Worm (Caenorhabditis elegans) whole organism, L2 larva: ENCODE measurements around the gene F35F10.1.

ENCODE experiments used
- C34F6.9 ChIP-seq: fragments of 150-350 bp; optimal IDR thresholded peaks from 2 replicates; lab custom pipeline; 2014; ENCODE audit warnings: missing biosample characterization, missing genetic modification characterization
- F13H6.1 ChIP-seq: sonication (generic microtip); optimal IDR thresholded peaks from 2 replicates; lab custom pipeline; 2016; ENCODE audit warnings: missing genetic modification characterization, missing compliant biosample characterization
- R02D3.7 ChIP-seq: fragments of 150-350 bp; optimal IDR thresholded peaks from 2 replicates; lab custom pipeline; 2014; ENCODE audit warnings: missing biosample characterization, missing genetic modification characterization
- Y55F3AM.14 ChIP-seq: fragments of 200-800 bp; sonication (Bioruptor generic); optimal IDR thresholded peaks from 2 replicates; lab custom pipeline; 2018; ENCODE audit warnings: mild to moderate bottlenecking, missing genetic modification characterization, missing compliant biosample characterization
- ZK546.5 ChIP-seq: sonication (generic microtip); optimal IDR thresholded peaks from 2 replicates; lab custom pipeline; 2017; ENCODE audit warnings: missing biosample characterization, missing genetic modification characterization
- alr-1 ChIP-seq: fragments of 150-350 bp; optimal IDR thresholded peaks from 2 replicates; lab custom pipeline; 2014; ENCODE audit warnings: missing biosample characterization, missing genetic modification characterization
- aly-2 ChIP-seq: fragments of 150-350 bp; optimal IDR thresholded peaks from 2 replicates; lab custom pipeline; 2014; ENCODE audit warnings: missing biosample characterization, missing genetic modification characterization
- ceh-16 ChIP-seq: fragments of 150-350 bp; optimal IDR thresholded peaks from 2 replicates; lab custom pipeline; 2014; ENCODE audit warnings: missing biosample characterization, missing genetic modification characterization
- ceh-82 ChIP-seq: fragments of 150-350 bp; optimal IDR thresholded peaks from 2 replicates; lab custom pipeline; 2014; ENCODE audit warnings: missing biosample characterization, missing genetic modification characterization
- crh-2 ChIP-seq: sonication (generic microtip); optimal IDR thresholded peaks from 2 replicates; lab custom pipeline; 2017; ENCODE audit warnings: missing biosample characterization, missing genetic modification characterization
- dmd-4 ChIP-seq: sonication (generic microtip); optimal IDR thresholded peaks from 2 replicates; lab custom pipeline; 2017; ENCODE audit warnings: missing biosample characterization, missing genetic modification characterization
- elt-1 ChIP-seq: fragments of 150-350 bp; optimal IDR thresholded peaks from 2 replicates; lab custom pipeline; 2014; ENCODE audit warnings: missing biosample characterization, missing genetic modification characterization
- elt-3 ChIP-seq: sonication (generic microtip); optimal IDR thresholded peaks from 2 replicates; lab custom pipeline; 2017; ENCODE audit warnings: missing biosample characterization, missing genetic modification characterization
- fos-1 ChIP-seq: fragments of 150-350 bp; optimal IDR thresholded peaks from 2 replicates; lab custom pipeline; 2014; ENCODE audit warnings: missing biosample characterization, missing genetic modification characterization
- gmeb-1 ChIP-seq: fragments of 150-350 bp; optimal IDR thresholded peaks from 2 replicates; lab custom pipeline; 2014; ENCODE audit warnings: missing biosample characterization, missing genetic modification characterization
- lin-11 ChIP-seq: fragments of 150-350 bp; sonication (generic microtip); optimal IDR thresholded peaks from 2 replicates; lab custom pipeline; 2014; ENCODE audit warnings: missing biosample characterization, missing genetic modification characterization, inconsistent platforms, mixed read lengths
- lsy-2 ChIP-seq, 2 experiments: fragments of 150-350 bp in 1 of 2; sonication (generic microtip) in 1 of 2; optimal IDR thresholded peaks; 2 replicates each; lab custom pipeline; 2014 to 2017; ENCODE audit warnings: missing biosample characterization in 2 of 2, missing genetic modification characterization in 2 of 2
- mab-5 ChIP-seq: fragments of 150-350 bp; optimal IDR thresholded peaks from 2 replicates; lab custom pipeline; 2014; ENCODE audit warnings: missing biosample characterization, missing genetic modification characterization
- nhr-11 ChIP-seq: fragments of 150-350 bp; optimal IDR thresholded peaks from 2 replicates; lab custom pipeline; 2014; ENCODE audit warnings: missing biosample characterization, missing genetic modification characterization
- nhr-12 ChIP-seq: fragments of 150-350 bp; optimal IDR thresholded peaks from 2 replicates; lab custom pipeline; 2014; ENCODE audit warnings: missing biosample characterization, missing genetic modification characterization
- nhr-21 ChIP-seq: fragments of 150-350 bp; optimal IDR thresholded peaks from 2 replicates; lab custom pipeline; 2014; ENCODE audit warnings: missing biosample characterization, missing genetic modification characterization
- nhr-23 ChIP-seq: fragments of 150-350 bp; optimal IDR thresholded peaks from 2 replicates; lab custom pipeline; 2014; ENCODE audit warnings: missing biosample characterization, missing genetic modification reagents, missing genetic modification characterization
- nhr-237 ChIP-seq: fragments of 150-350 bp; optimal IDR thresholded peaks from 2 replicates; lab custom pipeline; 2014; ENCODE audit warnings: missing biosample characterization, missing genetic modification characterization
- nhr-25 ChIP-seq: fragments of 150-350 bp; sonication (generic microtip); optimal IDR thresholded peaks from 3 replicates; lab custom pipeline; 2014; ENCODE audit warnings: missing biosample characterization, missing genetic modification characterization
- nhr-6 ChIP-seq: fragments of 150-350 bp; optimal IDR thresholded peaks from 2 replicates; lab custom pipeline; 2014; ENCODE audit warnings: missing biosample characterization, missing genetic modification characterization
- nhr-77 ChIP-seq: fragments of 150-350 bp; optimal IDR thresholded peaks from 2 replicates; lab custom pipeline; 2014; ENCODE audit warnings: missing biosample characterization, missing genetic modification characterization
- peb-1 ChIP-seq: fragments of 150-350 bp; optimal IDR thresholded peaks from 2 replicates; lab custom pipeline; 2014; ENCODE audit warnings: missing biosample characterization, missing genetic modification characterization
- sem-4 ChIP-seq: fragments of 150-350 bp; optimal IDR thresholded peaks from 2 replicates; lab custom pipeline; 2014; ENCODE audit warnings: missing biosample characterization, missing genetic modification reagents, missing genetic modification characterization
- skn-1 ChIP-seq: sonication (generic microtip); optimal IDR thresholded peaks from 2 replicates; lab custom pipeline; 2017; ENCODE audit warnings: missing biosample characterization, missing genetic modification characterization
- sma-3 ChIP-seq: sonication (generic microtip); optimal IDR thresholded peaks from 2 replicates; lab custom pipeline; 2016; ENCODE audit warnings: missing genetic modification reagents, missing genetic modification characterization, missing compliant biosample characterization
- sma-9 ChIP-seq, 2 experiments: fragments of 150-350 bp in 1 of 2; sonication (generic microtip) in 1 of 2; optimal IDR thresholded peaks; 2 replicates each; lab custom pipeline; 2014 to 2016; ENCODE audit warnings: missing genetic modification characterization in 2 of 2, mild to moderate bottlenecking in 1 of 2, missing biosample characterization in 1 of 2, missing compliant biosample characterization in 1 of 2, missing genetic modification reagents in 1 of 2, moderate library complexity in 1 of 2
- snpc-4 ChIP-seq: fragments of 150-350 bp; optimal IDR thresholded peaks from 2 replicates; lab custom pipeline; 2014; ENCODE audit warnings: missing biosample characterization, missing genetic modification characterization
- unc-39 ChIP-seq: fragments of 150-350 bp; optimal IDR thresholded peaks from 2 replicates; lab custom pipeline; 2014; ENCODE audit warnings: missing biosample characterization, missing genetic modification characterization
- unc-55 ChIP-seq: fragments of 150-350 bp; sonication (generic microtip); optimal IDR thresholded peaks from 3 replicates; lab custom pipeline; 2014; ENCODE audit warnings: missing biosample characterization, missing genetic modification reagents, missing genetic modification characterization
- unc-62 ChIP-seq: fragments of 150-350 bp; optimal IDR thresholded peaks from 2 replicates; lab custom pipeline; 2014; ENCODE audit warnings: missing biosample characterization, missing genetic modification reagents, missing genetic modification characterization
- ztf-1 ChIP-seq: fragments of 200-800 bp; sonication (Bioruptor generic); conservative IDR thresholded peaks from 2 replicates; pipeline ENCODE4 v1.3.6; 2022; ENCODE audit warnings: missing genetic modification characterization, missing compliant biosample characterization
- ztf-11 ChIP-seq: sonication (generic microtip); optimal IDR thresholded peaks from 2 replicates; lab custom pipeline; 2017; ENCODE audit warnings: missing biosample characterization, missing genetic modification characterization
- ztf-4 ChIP-seq: fragments of 150-350 bp; optimal IDR thresholded peaks from 2 replicates; lab custom pipeline; 2014; ENCODE audit warnings: missing biosample characterization, missing genetic modification characterization

The F35F10.1 gene

ce11 chrV:3316108-3316507 is at the start of gene F35F10.1:
Gene F35F10.1, plus strand, starts transcription at chrV:3316307.
- no peak for TF ChIP-seq C34F6.9
- TF ChIP-seq elt-1 (tag; lab: Kevin White, UChicago): no peak
- peak; percentile 70 for TF ChIP-seq sma-9 (GFP tag; optimal IDR thresholded peaks at IDR 0.05; lab: Kevin White, UChicago)
- TF ChIP-seq sma-9 (tag; optimal IDR thresholded peaks at IDR 0.05; lab: Kevin White, UChicago): no peak
- no peak for TF ChIP-seq snpc-4 (tag; lab: Kevin White, UChicago)

ce11 chrV:3267950-3268349 is 48.2 kb upstream of the F35F10.1 start, which contains the start of gene T28A11.18:
Gene T28A11.18, minus strand, starts transcription at chrV:3268050.
- TF ChIP-seq aly-2 (tag; lab: Kevin White, UChicago): no peak
- no peak for TF ChIP-seq ceh-16 (tag; lab: Kevin White, UChicago)
- TF ChIP-seq nhr-11 (tag; lab: Kevin White, UChicago): no peak
- no peak for TF ChIP-seq fos-1

- no peak for TF ChIP-seq nhr-21 (tag; lab: Kevin White, UChicago)
- no peak for TF ChIP-seq alr-1
- TF ChIP-seq sma-9 (GFP tag; optimal IDR thresholded peaks at IDR 0.05; lab: Kevin White, UChicago): peak; percentile 33
- no peak for TF ChIP-seq sma-9 (tag; optimal IDR thresholded peaks at IDR 0.05; lab: Kevin White, UChicago)
Measured at ce11 chrV:3269407-3269806, 46.7 kb upstream of the F35F10.1 start, which contains the start of gene T28A11.19. Gene T28A11.19, minus strand, starts transcription at chrV:3269514.

ce11 chrV:3273156-3273555 is 43.0 kb upstream of the F35F10.1 start, which contains the start of gene T28A11.20:
Gene T28A11.20, minus strand, starts transcription at chrV:3273256.
- TF ChIP-seq snpc-4 (tag; lab: Kevin White, UChicago) (no peak), ztf-4 (no peak), R02D3.7 (tag; lab: Kevin White, UChicago) (no peak), ztf-11 (tag; lab: Kevin White, UChicago) (no peak), elt-3 (no peak), skn-1 (no peak), nhr-237 (no peak), lin-11 (tag; lab: Kevin White, UChicago) (no peak), ZK546.5 (tag; lab: Kevin White, UChicago) (no peak)

- TF ChIP-seq ztf-4: no peak
- TF ChIP-seq snpc-4 (tag; lab: Kevin White, UChicago): no peak
- TF ChIP-seq aly-2 (tag; lab: Kevin White, UChicago): no peak
- no peak for TF ChIP-seq peb-1 (tag; lab: Kevin White, UChicago)
- TF ChIP-seq Y55F3AM.14 (GFP tag; lab: Kevin White, UChicago): no peak
- no peak for TF ChIP-seq unc-55 (GFP tag; lab: Kevin White, UChicago)
- TF ChIP-seq mab-5 (tag; lab: Kevin White, UChicago): no peak
- no peak for TF ChIP-seq elt-1 (tag; lab: Kevin White, UChicago)
- TF ChIP-seq ceh-16 (tag; lab: Kevin White, UChicago): no peak
- TF ChIP-seq ztf-1 (GFP tag; lab: Robert Waterston, UW): no peak
- no peak for TF ChIP-seq nhr-12
- TF ChIP-seq gmeb-1 (tag; lab: Kevin White, UChicago): no peak
- no peak for TF ChIP-seq nhr-23
- no peak for TF ChIP-seq alr-1
- TF ChIP-seq lsy-2 (tag; optimal IDR thresholded peaks at IDR 0.05; lab: Kevin White, UChicago): no peak
- no peak for TF ChIP-seq F13H6.1 (tag; lab: Kevin White, UChicago)
- TF ChIP-seq unc-39 (tag; lab: Kevin White, UChicago): no peak
Measured at ce11 chrV:3273577-3274100, 42.5 kb upstream of the F35F10.1 start, which contains the start of gene T28A11.4. Gene T28A11.4, plus strand, starts transcription at chrV:3274050.

ce11 chrV:3275033-3275432 is 41.1 kb upstream of the F35F10.1 start, which contains the start of gene T28A11.3:
Gene T28A11.3, plus strand, starts transcription at chrV:3275333.
- TF ChIP-seq gmeb-1 (tag; lab: Kevin White, UChicago) (no peak), C34F6.9 (no peak), ztf-11 (tag; lab: Kevin White, UChicago) (no peak), unc-62 (GFP tag; lab: Kevin White, UChicago) (no peak), snpc-4 (tag; lab: Kevin White, UChicago) (no peak), F13H6.1 (tag; lab: Kevin White, UChicago) (no peak), dmd-4 (tag; lab: Kevin White, UChicago) (no peak), peb-1 (tag; lab: Kevin White, UChicago) (no peak), elt-3 (no peak), ceh-16 (tag; lab: Kevin White, UChicago) (no peak), sem-4 (tag; lab: Kevin White, UChicago) (no peak), nhr-6 (tag; lab: Kevin White, UChicago) (no peak), crh-2 (tag; lab: Kevin White, UChicago) (no peak), skn-1 (no peak), nhr-77 (no peak), nhr-237 (no peak), nhr-25 (tag; lab: Kevin White, UChicago) (no peak), R02D3.7 (tag; lab: Kevin White, UChicago) (no peak), sma-3 (no peak), ceh-82 (tag; lab: Kevin White, UChicago) (no peak)
- TF ChIP-seq, all 48 proteins: peak for 0
